Fruit fly (Drosophila melanogaster): ENCODE data around the gene CG15357.

Gene CG15357

DNA sequence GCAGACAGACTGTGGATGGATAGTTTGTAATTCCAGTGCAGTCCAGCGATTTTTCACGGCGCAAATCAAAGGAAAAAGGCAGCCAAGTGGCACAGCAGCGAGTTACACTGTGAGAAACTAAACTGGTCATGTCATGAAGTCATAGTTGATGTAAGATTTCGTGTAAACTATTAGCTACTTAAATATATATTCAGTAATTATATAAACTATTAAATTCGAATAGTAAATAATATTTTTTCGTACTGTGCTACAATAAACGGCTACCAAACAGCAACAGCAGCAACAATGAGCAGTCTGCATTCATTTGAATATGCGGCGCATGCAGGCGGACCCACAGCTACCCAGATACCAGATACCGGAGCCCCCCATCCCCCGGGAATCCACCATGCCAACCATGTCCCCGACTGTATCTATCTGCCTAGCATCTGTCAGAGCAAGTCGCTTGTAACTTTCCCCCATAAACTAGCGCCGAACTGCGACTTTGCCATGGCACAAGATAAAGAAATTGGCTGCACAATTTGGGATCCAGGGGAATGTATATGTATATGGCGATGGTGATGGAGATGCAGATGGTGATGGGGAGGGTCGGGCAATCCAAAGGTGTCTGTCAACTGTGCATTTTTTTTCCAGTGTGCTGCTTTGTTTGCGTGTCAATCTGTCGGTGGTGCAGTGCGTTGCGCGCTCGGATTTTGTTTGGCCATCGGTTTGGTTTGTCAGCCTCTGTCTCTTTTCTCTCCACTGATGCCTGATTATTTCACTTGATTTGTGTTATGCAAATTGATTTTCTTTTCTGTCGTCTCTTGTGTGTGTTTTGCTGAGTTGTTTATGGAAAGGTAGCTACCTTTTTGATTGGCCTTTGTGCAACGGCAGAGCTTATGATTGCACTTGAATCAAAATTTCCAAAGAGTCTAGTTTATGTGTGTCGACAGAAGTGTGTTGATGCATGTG is 19.3 kb downstream of the CG15357 start (continued):
- no peak for TF ChIP-seq rib (GFP tag; IDR thresholded peaks at IDR 0.05)
- peak; percentile 17 for TF ChIP-seq CG8924 (tag; optimal IDR thresholded peaks at IDR 0.05)
- TF ChIP-seq CG14860 (GFP tag; IDR thresholded peaks at IDR 0.05; ENCODE audit: partially characterized antibody): no peak
- TF ChIP-seq D (optimal IDR thresholded peaks at IDR 0.05): no peak
- TF ChIP-seq D (GFP tag; optimal IDR thresholded peaks at IDR 0.05): no peak
- no peak for TF ChIP-seq MBD-R2 (GFP tag; IDR thresholded peaks at IDR 0.05)
- TF ChIP-seq CG7839 (tag; optimal IDR thresholded peaks at IDR 0.05): peak; percentile 6
- no peak for TF ChIP-seq salm (tag; optimal IDR thresholded peaks at IDR 0.05)
- TF ChIP-seq CG4707 (GFP tag; optimal IDR thresholded peaks at IDR 0.05): no peak
- no peak for TF ChIP-seq pzg (GFP tag; optimal IDR thresholded peaks at IDR 0.05)
- no peak for TF ChIP-seq CG10431 (GFP tag; optimal IDR thresholded peaks at IDR 0.05)
- no peak for TF ChIP-seq Taf1 (GFP tag; IDR thresholded peaks at IDR 0.05)
- TF ChIP-seq jumu (GFP tag; optimal IDR thresholded peaks at IDR 0.05): no peak
- no peak for TF ChIP-seq CG7928 (GFP tag; optimal IDR thresholded peaks at IDR 0.05)
- TF ChIP-seq sens (GFP tag): peak; percentile 29
- no peak for TF ChIP-seq Ets97D (GFP tag; optimal IDR thresholded peaks at IDR 0.05)
- no peak for TF ChIP-seq CG12299 (tag; optimal IDR thresholded peaks at IDR 0.05)
- no peak for TF ChIP-seq pum (GFP tag; optimal IDR thresholded peaks at IDR 0.05)
- TF ChIP-seq CG12942 (GFP tag; optimal IDR thresholded peaks at IDR 0.05): no peak
- peak; percentile 6 for TF ChIP-seq CG8388 (GFP tag; optimal IDR thresholded peaks at IDR 0.05)
- no peak for TF ChIP-seq Nf-YA (GFP tag; IDR thresholded peaks at IDR 0.05)
- TF ChIP-seq Hr51 (GFP tag; optimal IDR thresholded peaks at IDR 0.05): peak in 1 of 2 experiments; percentile 9
- TF ChIP-seq CG17361 (GFP tag; IDR thresholded peaks at IDR 0.05): peak; percentile 57; the same call in 1 of the 3 replicates
- no peak for TF ChIP-seq GATAe (GFP tag; conservative IDR thresholded peaks at IDR 0.05)
- TF ChIP-seq chinmo (GFP tag; IDR thresholded peaks at IDR 0.05; ENCODE audit: partially characterized antibody): no peak
- TF ChIP-seq CG9797 (GFP tag; optimal IDR thresholded peaks at IDR 0.05): no peak
- no peak for TF ChIP-seq CG13123 (GFP tag; optimal IDR thresholded peaks at IDR 0.05)
- TF ChIP-seq ab (GFP tag; optimal IDR thresholded peaks at IDR 0.05): no peak
- TF ChIP-seq CG11085 (GFP tag; IDR thresholded peaks at IDR 0.05): no peak
- TF ChIP-seq CG6854 (GFP tag; optimal IDR thresholded peaks at IDR 0.05): no peak
- no peak for TF ChIP-seq MESR4 (GFP tag; optimal IDR thresholded peaks at IDR 0.05)
- 0 out of 2 replicates have a peak, but pooled peaks have one; percentile 21 for TF ChIP-seq CG4730 (GFP tag; IDR thresholded peaks at IDR 0.05)
- TF ChIP-seq bab2 (GFP tag; optimal IDR thresholded peaks at IDR 0.05): no peak
- TF ChIP-seq Rfx (GFP tag; IDR thresholded peaks at IDR 0.05): no peak
- TF ChIP-seq unc-4 (GFP tag; IDR thresholded peaks at IDR 0.05; ENCODE audit: partially characterized antibody): no peak
- peak; percentile 83 for TF ChIP-seq ci (GFP tag; IDR thresholded peaks at IDR 0.05)
- TF ChIP-seq aop (GFP tag; IDR thresholded peaks at IDR 0.05): no peak
- TF ChIP-seq Abd-B (GFP tag; optimal IDR thresholded peaks at IDR 0.05): no peak
- TF ChIP-seq CG9727 (GFP tag; optimal IDR thresholded peaks at IDR 0.05): no peak
- TF ChIP-seq CG8944 (GFP tag; optimal IDR thresholded peaks at IDR 0.05): no peak
- no peak for TF ChIP-seq crc (GFP tag; optimal IDR thresholded peaks at IDR 0.05)
- no peak for TF ChIP-seq tll (GFP tag; optimal IDR thresholded peaks at IDR 0.05)
- TF ChIP-seq luna (GFP tag; optimal IDR thresholded peaks at IDR 0.05): no peak
- peak; percentile 12; the same call in 1 of the 3 replicates for TF ChIP-seq B-H1 (GFP tag; IDR thresholded peaks at IDR 0.05)
- TF ChIP-seq z (GFP tag; IDR thresholded peaks at IDR 0.05): no peak
- no peak for TF ChIP-seq CG10209 (GFP tag; optimal IDR thresholded peaks at IDR 0.05)
- TF ChIP-seq mam (GFP tag; optimal IDR thresholded peaks at IDR 0.05): no peak
- TF ChIP-seq emc (GFP tag; optimal IDR thresholded peaks at IDR 0.05): no peak
- TF ChIP-seq Six4 (GFP tag; optimal IDR thresholded peaks at IDR 0.05): peak; percentile 27
